Fruit fly (Drosophila melanogaster) whole organism, wandering third instar larva: Measurements from ENCODE around the gene CG14410.

Experiments used
- Abd-B ChIP-seq: fragments of >200 bp; optimal IDR thresholded peaks from 2 replicates; lab custom pipeline; 2017; ENCODE audit warnings: missing biosample characterization, missing genetic modification characterization
- CG32264 ChIP-seq: fragments of 200-800 bp; sonication (Bioruptor generic); optimal IDR thresholded peaks from 2 replicates; lab custom pipeline; 2016; ENCODE audit warnings: missing biosample characterization, missing genetic modification characterization
- CrebA ChIP-seq: fragments of 200-800 bp; sonication (Bioruptor generic); optimal IDR thresholded peaks from 2 replicates; lab custom pipeline; 2016; ENCODE audit warnings: missing biosample characterization, mild to moderate bottlenecking, missing genetic modification characterization, borderline replicate concordance
- Dfd ChIP-seq: fragments of >200 bp; optimal IDR thresholded peaks from 2 replicates; lab custom pipeline; 2017; ENCODE audit warnings: missing biosample characterization, missing genetic modification characterization
- GATAd ChIP-seq: sonication (Bioruptor generic); optimal IDR thresholded peaks from 2 replicates; lab custom pipeline; 2016; ENCODE audit warnings: missing biosample characterization, missing genetic modification characterization
- HLH106 ChIP-seq: fragments of 200-800 bp; optimal IDR thresholded peaks from 3 replicates; lab custom pipeline; 2019; ENCODE audit warnings: missing biosample characterization, mild to moderate bottlenecking, missing genetic modification characterization, moderate library complexity
- Hnf4 ChIP-seq: fragments of 200-800 bp; sonication (Bioruptor generic); optimal IDR thresholded peaks from 2 replicates; lab custom pipeline; 2016; ENCODE audit warnings: missing biosample characterization, mild to moderate bottlenecking, missing genetic modification characterization
- Hr78 ChIP-seq: fragments of >200 bp; optimal IDR thresholded peaks from 2 replicates; lab custom pipeline; 2017; ENCODE audit warnings: missing biosample characterization, missing genetic modification characterization
- Jra ChIP-seq: sonication (Bioruptor generic); optimal IDR thresholded peaks from 2 replicates; lab custom pipeline; 2016; ENCODE audit warnings: missing biosample characterization, missing genetic modification characterization
- Mio ChIP-seq: sonication (Bioruptor generic); optimal IDR thresholded peaks from 2 replicates; lab custom pipeline; 2016; ENCODE audit warnings: missing biosample characterization, missing genetic modification characterization
- OdsH ChIP-seq: fragments of 200-800 bp; sonication (Bioruptor generic); optimal IDR thresholded peaks from 2 replicates; lab custom pipeline; 2016; ENCODE audit warnings: missing biosample characterization, mild to moderate bottlenecking, missing genetic modification characterization
- Rel ChIP-seq, 2 experiments: fragments of 200-800 bp; sonication (Bioruptor generic) in 1 of 2; optimal IDR thresholded peaks; 2 replicates in 1 of 2; 3 replicates in 1 of 2; lab custom pipeline; 2016 to 2019; ENCODE audit warnings: mild to moderate bottlenecking in 2 of 2, missing biosample characterization in 2 of 2, missing genetic modification characterization in 2 of 2, moderate library complexity in 1 of 2
- Sp1 ChIP-seq: fragments of 200-800 bp; sonication (Bioruptor generic); optimal IDR thresholded peaks from 3 replicates; lab custom pipeline; 2019; ENCODE audit warnings: missing biosample characterization, mild to moderate bottlenecking, missing genetic modification characterization, moderate library complexity
- Vsx2 ChIP-seq: fragments of 200-300, 225-300 bp; sonication (Bioruptor generic); optimal IDR thresholded peaks from 2 replicates; lab custom pipeline; 2018; ENCODE audit warnings: missing biosample characterization, missing genetic modification characterization; ENCODE audit not compliant: partially characterized antibody
- br ChIP-seq: fragments of 200-800 bp; sonication (Bioruptor generic); optimal IDR thresholded peaks from 2 replicates; lab custom pipeline; 2016; ENCODE audit warnings: missing biosample characterization, missing genetic modification characterization
- brk ChIP-seq: fragments of 200-800 bp; sonication (Bioruptor generic); optimal IDR thresholded peaks from 2 replicates; lab custom pipeline; 2016; ENCODE audit warnings: missing biosample characterization, mild to moderate bottlenecking, missing genetic modification characterization
- dl ChIP-seq, 2 experiments: fragments of 175-275, 200-275 bp in 1 of 2; fragments of 200-275 bp in 1 of 2; sonication (Bioruptor generic); optimal IDR thresholded peaks; lab custom pipeline; 2018; ENCODE audit warnings: mild to moderate bottlenecking in 2 of 2, missing biosample characterization in 2 of 2, missing genetic modification characterization in 2 of 2, moderate library complexity in 2 of 2; ENCODE audit not compliant: partially characterized antibody in 2 of 2, insufficient read depth in 1 of 2
- dsf ChIP-seq: sonication (Bioruptor generic); optimal IDR thresholded peaks from 2 replicates; lab custom pipeline; 2016; ENCODE audit warnings: missing biosample characterization, missing genetic modification characterization, borderline replicate concordance
- foxo ChIP-seq, 2 experiments: fragments of 200-800 bp; sonication (Bioruptor generic); optimal IDR thresholded peaks; 2 replicates in 1 of 2; 3 replicates in 1 of 2; lab custom pipeline; 2016 to 2017; ENCODE audit warnings: missing biosample characterization in 2 of 2, missing genetic modification characterization in 2 of 2
- jim ChIP-seq: fragments of 175-275, 200-325 bp; sonication (Bioruptor generic); optimal IDR thresholded peaks from 2 replicates; lab custom pipeline; 2016; ENCODE audit warnings: missing biosample characterization, mild to moderate bottlenecking, missing genetic modification characterization
- psq ChIP-seq: fragments of 200-800 bp; sonication (Bioruptor generic); optimal IDR thresholded peaks from 3 replicates; lab custom pipeline; 2017; ENCODE audit warnings: missing biosample characterization, mild to moderate bottlenecking, missing genetic modification characterization, moderate library complexity
- sage ChIP-seq: fragments of 200-800 bp; sonication (Bioruptor generic); optimal IDR thresholded peaks from 2 replicates; lab custom pipeline; 2016; ENCODE audit warnings: missing biosample characterization, mild to moderate bottlenecking, missing genetic modification characterization
- tai ChIP-seq: sonication (Bioruptor generic); optimal IDR thresholded peaks from 2 replicates; lab custom pipeline; 2016; ENCODE audit warnings: missing biosample characterization, missing genetic modification characterization
- usp ChIP-seq: fragments of >200 bp; optimal IDR thresholded peaks from 2 replicates; lab custom pipeline; 2017; ENCODE audit warnings: missing biosample characterization, missing genetic modification characterization
- woc ChIP-seq: sonication (Bioruptor generic); optimal IDR thresholded peaks from 2 replicates; lab custom pipeline; 2016; ENCODE audit warnings: missing biosample characterization, mild to moderate bottlenecking, missing genetic modification characterization

The CG14410 gene

dm6 chrX:14825922-14826617 is 10.5 kb upstream of the CG14410 start, which contains the start of gene rut (continued):
- TF ChIP-seq tai (GFP tag; lab: Kevin White, UChicago) (no peak), GATAd (GFP tag; lab: Kevin White, UChicago) (no peak), Sp1 (GFP tag; lab: Kevin White, UChicago) (no peak)

- TF ChIP-seq Dfd (GFP tag; lab: Kevin White, UChicago) (peak; percentile 64), tai (GFP tag; lab: Kevin White, UChicago) (no peak), brk (GFP tag; lab: Kevin White, UChicago) (no peak), HLH106 (tag; lab: Kevin White, UChicago) (no peak), Hr78 (GFP tag; lab: Kevin White, UChicago) (no peak), Jra (no peak), woc (no peak)
Measured at dm6 chrX:14827643-14828042, 8.9 kb upstream of the CG14410 start.

dm6 chrX:14831713-14832561 is 4.6 kb upstream of the CG14410 start, which contains the start of gene CG14408:
Gene CG14408, minus strand, starts transcription at chrX:14832033.
- TF ChIP-seq foxo (GFP tag; optimal IDR thresholded peaks at IDR 0.05; lab: Kevin White, UChicago): no peak
- no peak for TF ChIP-seq usp (GFP tag; lab: Kevin White, UChicago)
- peak; percentile 61 for TF ChIP-seq woc
- TF ChIP-seq Rel (GFP tag; optimal IDR thresholded peaks at IDR 0.05; lab: Kevin White, UChicago): no peak
- no peak for TF ChIP-seq Rel (tag; optimal IDR thresholded peaks at IDR 0.05; lab: Kevin White, UChicago)
- TF ChIP-seq psq (GFP tag; lab: Kevin White, UChicago): no peak
- TF ChIP-seq jim: no peak
- no peak for TF ChIP-seq Hnf4 (GFP tag; lab: Kevin White, UChicago)
- TF ChIP-seq dl (GFP tag; optimal IDR thresholded peaks at IDR 0.05; lab: Kevin White, UChicago; ENCODE audit: insufficient read depth in 1 of 2, partially characterized antibody in 2 of 2): no peak
- TF ChIP-seq dsf: no peak
- TF ChIP-seq, all 38 proteins: peak for 1

DNA sequence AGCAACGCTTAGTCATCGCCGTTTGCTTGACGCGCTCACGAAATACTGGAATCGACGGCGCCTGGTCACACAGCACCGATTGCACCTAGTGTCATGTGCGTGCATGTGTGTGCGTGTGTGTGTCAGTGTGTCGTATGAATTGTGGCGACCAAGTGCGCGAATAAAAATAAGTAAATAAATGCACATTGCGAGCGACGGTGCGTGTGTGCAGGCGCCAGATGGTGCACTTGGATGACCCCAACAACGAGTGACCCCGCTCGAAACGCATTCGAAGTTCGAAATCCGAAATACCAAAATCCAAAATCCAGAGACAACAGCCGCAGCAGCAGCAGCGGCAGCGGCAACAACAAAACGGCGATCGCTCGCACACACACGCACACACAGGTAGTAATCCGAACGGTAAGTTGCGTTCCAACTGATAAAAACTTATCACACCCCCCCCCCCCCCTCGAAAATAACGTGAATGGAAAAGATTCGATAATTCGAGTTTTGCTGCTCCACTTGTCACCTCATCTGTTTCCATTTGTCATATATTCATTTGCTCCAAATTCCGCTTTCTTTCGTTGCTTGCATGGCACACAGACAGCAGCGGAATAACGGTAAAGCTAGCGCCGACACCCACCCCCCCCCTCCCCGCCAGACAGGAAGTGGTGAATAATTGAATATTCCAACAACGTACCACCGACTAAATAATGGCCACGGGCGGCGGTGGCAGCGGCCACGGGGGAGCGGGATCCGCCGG is 3.8 kb upstream of the CG14410 start, which contains the start of gene CG14411:
CG14411 (plus strand) TSS at position 86 of the 742 bp plus-strand sequence.
- TF ChIP-seq woc: peak; percentile 11
- no peak for TF ChIP-seq Mio
- no peak for TF ChIP-seq sage (GFP tag; lab: Kevin White, UChicago)
- TF ChIP-seq OdsH (GFP tag; lab: Kevin White, UChicago): peak; percentile 7

DNA sequence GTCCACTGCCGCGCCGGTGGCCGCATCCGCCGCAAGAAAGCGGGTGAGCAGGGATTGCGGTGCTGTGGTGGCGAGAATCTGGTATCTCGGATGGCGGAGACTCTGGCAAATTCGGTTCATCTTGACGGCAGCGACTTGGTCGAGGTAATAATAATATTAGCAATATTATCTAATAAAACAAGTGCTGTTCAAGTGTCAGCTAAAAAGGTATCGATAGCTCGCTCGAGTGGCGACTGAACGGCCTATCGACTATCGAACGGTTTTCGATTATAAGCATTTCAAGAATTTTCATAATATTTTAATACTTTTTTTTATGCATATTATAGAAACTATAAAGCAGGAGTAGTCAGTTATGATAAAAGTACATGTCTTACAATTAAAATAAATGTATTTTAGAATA is 1.5 kb downstream of the CG14410 start, which contains the start of gene Grx5:
Grx5 (minus strand) TSS at position 216 of the 400 bp plus-strand sequence.
- TF ChIP-seq Sp1 (GFP tag; lab: Kevin White, UChicago): no peak
- TF ChIP-seq Vsx2: no peak
- TF ChIP-seq Dfd (GFP tag; lab: Kevin White, UChicago): no peak
- no peak for TF ChIP-seq psq (GFP tag; lab: Kevin White, UChicago)
- no peak for TF ChIP-seq br (GFP tag; lab: Kevin White, UChicago)
- TF ChIP-seq dl (GFP tag; optimal IDR thresholded peaks at IDR 0.05; lab: Kevin White, UChicago; ENCODE audit: insufficient read depth in 1 of 2, partially characterized antibody in 2 of 2): no peak
- TF ChIP-seq dsf: no peak
- no peak for TF ChIP-seq brk (GFP tag; lab: Kevin White, UChicago)
- TF ChIP-seq Abd-B (GFP tag; lab: Kevin White, UChicago): no peak
- TF ChIP-seq CrebA (GFP tag; lab: Kevin White, UChicago): no peak
- no peak for TF ChIP-seq Jra
- TF ChIP-seq CG32264 (GFP tag; lab: Kevin White, UChicago): no peak
